Worm (Caenorhabditis elegans) whole organism, midembryonic: Measurements from ENCODE around the gene srg-40.

Source experiments
- T22C8.4 ChIP-seq: fragments of 200-800 bp; sonication (Bioruptor generic); IDR thresholded peaks from 2 replicates; pipeline ENCODE4 v1.3.6; 2022; ENCODE audit warnings: missing genetic modification characterization, missing compliant biosample characterization
- cog-1 ChIP-seq: sonication (generic microtip); optimal IDR thresholded peaks from 2 replicates; lab custom pipeline; 2016; ENCODE audit warnings: missing genetic modification characterization, missing compliant biosample characterization
- flt-1 ChIP-seq: fragments of 200-800 bp; sonication (Bioruptor generic); IDR thresholded peaks from 2 replicates; pipeline ENCODE4 v1.3.6; 2022; ENCODE audit warnings: missing genetic modification characterization, missing compliant biosample characterization
- klf-2 ChIP-seq: fragments of 200-800 bp; sonication (Bioruptor generic); conservative IDR thresholded peaks from 2 replicates; pipeline ENCODE4 v1.3.6; 2022; ENCODE audit warnings: missing genetic modification reagents, missing genetic modification characterization, missing compliant biosample characterization
- med-1 ChIP-seq: sonication (generic microtip); optimal IDR thresholded peaks from 2 replicates; lab custom pipeline; 2017; ENCODE audit warnings: missing genetic modification characterization, mild to moderate bottlenecking, missing compliant biosample characterization, antibody characterized with exemption, missing genetic modification reagents; ENCODE audit not compliant: insufficient read depth
- ref-1 ChIP-seq: fragments of 200-800 bp; sonication (Bioruptor generic); conservative IDR thresholded peaks from 2 replicates; pipeline ENCODE4 v1.3.6; 2022; ENCODE audit warnings: missing genetic modification reagents, missing genetic modification characterization, missing compliant biosample characterization
- tab-1 ChIP-seq: fragments of 200-800 bp; sonication (Bioruptor generic); IDR thresholded peaks from 2 replicates; pipeline ENCODE4 v1.3.6; 2022; ENCODE audit warnings: missing genetic modification characterization, missing compliant biosample characterization
- ztf-23 ChIP-seq: fragments of 200-800 bp; sonication (Bioruptor generic); IDR thresholded peaks from 2 replicates; pipeline ENCODE4 v1.3.6; 2022; ENCODE audit warnings: missing genetic modification reagents, missing genetic modification characterization, missing compliant biosample characterization

ce11 chrV:11171906-11172305 is 7.5 kb upstream of the srg-40 start, which contains the start of gene T19C4.5:
- no peak for TF ChIP-seq flt-1
- TF ChIP-seq cog-1 (tag; lab: Kevin White, UChicago): no peak
- TF ChIP-seq tab-1 (GFP tag; lab: Robert Waterston, UW): no peak
- TF ChIP-seq med-1 (GFP tag; lab: Kevin White, UChicago): no peak
- no peak for TF ChIP-seq klf-2 (GFP tag; lab: Robert Waterston, UW)
- no peak for TF ChIP-seq ref-1 (GFP tag; lab: Robert Waterston, UW)
- no peak for TF ChIP-seq T22C8.4
- no peak for TF ChIP-seq ztf-23
